Worm (Caenorhabditis elegans) whole organism, mixed stage, embryonic: ENCODE measurements around the gene gap-1.

ENCODE experiments used
- M03D4.4 ChIP-seq: sonication (generic microtip); optimal IDR thresholded peaks from 2 replicates; lab custom pipeline; 2017; ENCODE audit warnings: mild to moderate bottlenecking, missing genetic modification characterization, missing compliant biosample characterization
- blmp-1 ChIP-seq: fragments of 150-350 bp; optimal IDR thresholded peaks from 2 replicates; lab custom pipeline; 2014; ENCODE audit warnings: missing biosample characterization, missing genetic modification characterization
- ceh-39 ChIP-seq: fragments of 150-350 bp; optimal IDR thresholded peaks from 2 replicates; lab custom pipeline; 2014; ENCODE audit warnings: missing biosample characterization, missing genetic modification characterization
- ceh-43 ChIP-seq: fragments of 200-800 bp; sonication (Bioruptor generic); optimal IDR thresholded peaks from 2 replicates; lab custom pipeline; 2018; ENCODE audit warnings: mild to moderate bottlenecking, missing genetic modification characterization, moderate library complexity, missing compliant biosample characterization
- ceh-83 ChIP-seq: fragments of 200-800 bp; sonication (Bioruptor generic); optimal IDR thresholded peaks from 2 replicates; lab custom pipeline; 2018; ENCODE audit warnings: mild to moderate bottlenecking, missing genetic modification characterization, missing compliant biosample characterization
- ces-1 ChIP-seq: fragments of 150-350 bp; optimal IDR thresholded peaks from 2 replicates; lab custom pipeline; 2014; ENCODE audit warnings: missing biosample characterization, missing genetic modification reagents, missing genetic modification characterization
- cnd-1 ChIP-seq: fragments of 200-800 bp; sonication (Bioruptor generic); optimal IDR thresholded peaks from 2 replicates; lab custom pipeline; 2018; ENCODE audit warnings: mild to moderate bottlenecking, missing genetic modification characterization, missing compliant biosample characterization
- drap-1 ChIP-seq: fragments of 200-800 bp; sonication (Bioruptor generic); optimal IDR thresholded peaks from 3 replicates; lab custom pipeline; 2018; ENCODE audit warnings: mild to moderate bottlenecking, missing genetic modification characterization, missing compliant biosample characterization
- elt-1 ChIP-seq: sonication (generic microtip); optimal IDR thresholded peaks from 2 replicates; lab custom pipeline; 2017; ENCODE audit warnings: missing genetic modification characterization, mild to moderate bottlenecking, missing compliant biosample characterization, antibody characterized with exemption, moderate library complexity, borderline replicate concordance; ENCODE audit not compliant: insufficient read depth
- elt-3 ChIP-seq: fragments of 150-350 bp; optimal IDR thresholded peaks from 2 replicates; lab custom pipeline; 2014; ENCODE audit warnings: missing biosample characterization, missing genetic modification characterization
- flh-1 ChIP-seq: fragments of 200-800 bp; sonication (Bioruptor generic); optimal IDR thresholded peaks from 2 replicates; lab custom pipeline; 2018; ENCODE audit warnings: mild to moderate bottlenecking, missing genetic modification characterization, moderate library complexity, missing compliant biosample characterization
- ham-2 ChIP-seq: fragments of 200-800 bp; sonication (Bioruptor generic); optimal IDR thresholded peaks from 2 replicates; lab custom pipeline; 2018; ENCODE audit warnings: mild to moderate bottlenecking, missing genetic modification characterization, missing compliant biosample characterization
- hlh-1 ChIP-seq: fragments of 150-350 bp; optimal IDR thresholded peaks from 2 replicates; lab custom pipeline; 2014; ENCODE audit warnings: missing biosample characterization, missing genetic modification reagents, missing genetic modification characterization
- lin-13 ChIP-seq: fragments of 150-350 bp; optimal IDR thresholded peaks from 2 replicates; lab custom pipeline; 2014; ENCODE audit warnings: missing biosample characterization, missing genetic modification characterization
- lin-32 ChIP-seq: fragments of 200-800 bp; sonication (Bioruptor generic); optimal IDR thresholded peaks from 2 replicates; lab custom pipeline; 2018; ENCODE audit warnings: mild to moderate bottlenecking, missing genetic modification characterization, missing compliant biosample characterization
- mab-5 ChIP-seq: fragments of 150-350 bp; optimal IDR thresholded peaks from 2 replicates; lab custom pipeline; 2014; ENCODE audit warnings: missing biosample characterization, missing genetic modification characterization
- mls-2 ChIP-seq: sonication (generic microtip); optimal IDR thresholded peaks from 2 replicates; lab custom pipeline; 2016; ENCODE audit warnings: mild to moderate bottlenecking, missing genetic modification characterization, moderate library complexity, missing compliant biosample characterization
- nhr-12 ChIP-seq: fragments of 150-350 bp; optimal IDR thresholded peaks from 2 replicates; lab custom pipeline; 2014; ENCODE audit warnings: missing biosample characterization, missing genetic modification characterization
- nhr-2 ChIP-seq: fragments of 150-350 bp; optimal IDR thresholded peaks from 2 replicates; lab custom pipeline; 2014; ENCODE audit warnings: missing biosample characterization, missing genetic modification characterization
- nhr-28 ChIP-seq: fragments of 150-350 bp; optimal IDR thresholded peaks from 2 replicates; lab custom pipeline; 2014; ENCODE audit warnings: missing biosample characterization, missing genetic modification characterization
- nhr-76 ChIP-seq: sonication (generic microtip); optimal IDR thresholded peaks from 2 replicates; lab custom pipeline; 2017; ENCODE audit warnings: missing biosample characterization, missing genetic modification characterization
- pha-4 ChIP-seq: fragments of 150-350 bp; optimal IDR thresholded peaks from 2 replicates; lab custom pipeline; 2018; ENCODE audit warnings: missing biosample characterization, missing genetic modification reagents, missing genetic modification characterization
- sem-2 ChIP-seq: fragments of 200-800 bp; sonication (Bioruptor generic); optimal IDR thresholded peaks from 2 replicates; lab custom pipeline; 2018; ENCODE audit warnings: mild to moderate bottlenecking, missing genetic modification characterization, missing compliant biosample characterization
- snpc-4 ChIP-seq: fragments of 150-350 bp; optimal IDR thresholded peaks from 2 replicates; lab custom pipeline; 2014; ENCODE audit warnings: missing biosample characterization, missing genetic modification characterization
- sptf-1 ChIP-seq: sonication (generic microtip); optimal IDR thresholded peaks from 2 replicates; lab custom pipeline; 2017; ENCODE audit warnings: mild to moderate bottlenecking, missing genetic modification characterization, moderate library complexity, missing compliant biosample characterization
- tbx-8 ChIP-seq: fragments of 200-800 bp; sonication (Bioruptor generic); optimal IDR thresholded peaks from 2 replicates; lab custom pipeline; 2018; ENCODE audit warnings: mild to moderate bottlenecking, missing genetic modification characterization, moderate library complexity, missing compliant biosample characterization
- unc-39 ChIP-seq: fragments of 150-350 bp; optimal IDR thresholded peaks from 2 replicates; lab custom pipeline; 2014; ENCODE audit warnings: missing biosample characterization, missing genetic modification characterization
- unc-62 ChIP-seq: fragments of 150-350 bp; optimal IDR thresholded peaks from 2 replicates; lab custom pipeline; 2014; ENCODE audit warnings: missing biosample characterization, missing genetic modification reagents, missing genetic modification characterization
- zip-8 ChIP-seq: fragments of 150-350 bp; optimal IDR thresholded peaks from 2 replicates; lab custom pipeline; 2014; ENCODE audit warnings: missing biosample characterization, missing genetic modification characterization
- ztf-11 ChIP-seq: fragments of 150-350 bp; optimal IDR thresholded peaks from 2 replicates; lab custom pipeline; 2014; ENCODE audit warnings: missing biosample characterization, missing genetic modification characterization

The gap-1 gene

ce11 chrX:2215108-2215507 is 22.8 kb downstream of the gap-1 start:
- TF ChIP-seq pha-4 (tag; lab: Kevin White, UChicago) (no peak), nhr-12 (tag; lab: Kevin White, UChicago) (no peak), sptf-1 (tag; lab: Kevin White, UChicago) (no peak), ceh-43 (GFP tag; lab: Kevin White, UChicago) (no peak), blmp-1 (tag; lab: Kevin White, UChicago) (no peak), zip-8 (tag; lab: Kevin White, UChicago) (no peak), nhr-2 (tag; lab: Kevin White, UChicago) (no peak), snpc-4 (tag; lab: Kevin White, UChicago) (no peak), mls-2 (tag; lab: Kevin White, UChicago) (no peak)

- TF ChIP-seq flh-1: no peak
- no peak for TF ChIP-seq ztf-11 (tag; lab: Kevin White, UChicago)
- no peak for TF ChIP-seq lin-13 (tag; lab: Kevin White, UChicago)
- no peak for TF ChIP-seq nhr-28 (tag; lab: Kevin White, UChicago)
- no peak for TF ChIP-seq ceh-83 (GFP tag; lab: Kevin White, UChicago)
- TF ChIP-seq unc-39 (tag; lab: Kevin White, UChicago): no peak
- TF ChIP-seq mab-5 (tag; lab: Kevin White, UChicago): no peak
- no peak for TF ChIP-seq mls-2 (tag; lab: Kevin White, UChicago)
- TF ChIP-seq nhr-76 (tag; lab: Kevin White, UChicago): no peak
- no peak for TF ChIP-seq tbx-8 (GFP tag; lab: Kevin White, UChicago)
- TF ChIP-seq M03D4.4 (tag; lab: Kevin White, UChicago): no peak
- no peak for TF ChIP-seq ces-1 (GFP tag; lab: Kevin White, UChicago)
- TF ChIP-seq blmp-1 (tag; lab: Kevin White, UChicago): no peak
- no peak for TF ChIP-seq elt-3
- TF ChIP-seq ceh-39: no peak
- no peak for TF ChIP-seq nhr-12 (tag; lab: Kevin White, UChicago)
- TF ChIP-seq unc-62 (GFP tag; lab: Kevin White, UChicago): no peak
- TF ChIP-seq sem-2: no peak
Measured at ce11 chrX:2216242-2216641, 23.9 kb downstream of the gap-1 start.

DNA sequence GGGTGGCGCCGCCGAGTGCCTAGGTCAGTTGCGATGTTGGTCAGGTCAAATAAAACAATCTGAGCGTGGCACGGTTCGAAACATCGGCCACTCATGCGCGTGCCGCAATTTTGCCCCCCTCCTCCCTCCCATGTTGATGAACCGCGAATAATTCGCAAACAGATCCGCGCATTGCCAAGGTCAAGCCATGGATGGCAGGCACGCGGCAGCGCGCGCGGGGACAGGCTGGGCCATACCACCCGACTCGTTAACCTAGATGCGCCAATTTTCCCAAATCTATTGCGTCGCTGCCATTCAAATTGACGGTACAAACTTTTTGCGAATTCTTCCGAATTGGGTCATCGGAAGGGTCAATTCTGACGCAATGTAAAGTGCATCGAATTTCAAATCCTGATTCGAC is 24.4 kb downstream of the gap-1 start:
- TF ChIP-seq unc-62 (GFP tag; lab: Kevin White, UChicago): no peak
- peak; percentile 3 for TF ChIP-seq M03D4.4 (tag; lab: Kevin White, UChicago)
- peak; percentile 48 for TF ChIP-seq mls-2 (tag; lab: Kevin White, UChicago)
- no peak for TF ChIP-seq ceh-43 (GFP tag; lab: Kevin White, UChicago)
- no peak for TF ChIP-seq drap-1
- TF ChIP-seq ham-2 (GFP tag; lab: Kevin White, UChicago): peak; percentile 84
- TF ChIP-seq flh-1: no peak
- TF ChIP-seq sptf-1 (tag; lab: Kevin White, UChicago): peak; percentile 67
- TF ChIP-seq ces-1 (GFP tag; lab: Kevin White, UChicago): no peak

ce11 chrX:2219006-2219405 is 26.7 kb downstream of the gap-1 start:
- TF ChIP-seq sptf-1 (tag; lab: Kevin White, UChicago) (no peak), ces-1 (GFP tag; lab: Kevin White, UChicago) (no peak), ceh-39 (no peak), cnd-1 (no peak), blmp-1 (tag; lab: Kevin White, UChicago) (peak; percentile 52), hlh-1 (tag; lab: Kevin White, UChicago) (no peak), elt-3 (no peak), M03D4.4 (tag; lab: Kevin White, UChicago) (no peak), ztf-11 (tag; lab: Kevin White, UChicago) (no peak), pha-4 (tag; lab: Kevin White, UChicago) (no peak), lin-32 (GFP tag; lab: Kevin White, UChicago) (peak; percentile 45)

DNA sequence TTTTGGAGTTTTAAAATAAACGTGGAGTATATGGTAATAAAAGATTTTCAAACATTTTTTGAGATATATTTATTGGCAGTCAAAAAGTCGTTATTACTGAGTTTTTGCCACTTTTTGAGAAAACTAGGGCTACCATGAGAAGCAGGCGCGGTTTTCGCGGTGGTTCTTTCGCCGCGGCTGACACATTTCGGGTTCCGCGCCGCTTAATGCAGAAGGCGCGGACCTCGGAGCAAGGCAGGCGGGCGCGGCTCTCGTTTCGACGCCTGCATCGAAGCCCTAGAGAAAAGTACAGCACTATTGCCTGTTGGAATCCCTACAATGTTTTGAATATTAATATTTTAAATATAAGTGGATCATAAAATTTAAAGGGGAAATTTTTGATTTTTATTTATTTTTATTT is 27.1 kb downstream of the gap-1 start:
- TF ChIP-seq ceh-43 (GFP tag; lab: Kevin White, UChicago) (no peak), ztf-11 (tag; lab: Kevin White, UChicago) (no peak), nhr-2 (tag; lab: Kevin White, UChicago) (no peak), elt-1 (tag; lab: Kevin White, UChicago) (no peak), ceh-83 (GFP tag; lab: Kevin White, UChicago) (no peak)
